Fruit fly (Drosophila melanogaster) whole organism, embryonic: ENCODE data around the gene EMC5.

Source experiments
- BEAF-32 ChIP-seq: fragments of 200-800 bp; sonication (Bioruptor generic); optimal IDR thresholded peaks from 3 replicates; lab custom pipeline; 2017; ENCODE audit warnings: missing biosample characterization, missing genetic modification characterization, mild to moderate bottlenecking, moderate library complexity, missing genetic modification reagents
- CG10979 ChIP-seq: fragments of 200-800 bp; sonication (Bioruptor generic); optimal IDR thresholded peaks from 2 replicates; lab custom pipeline; 2018; ENCODE audit warnings: missing biosample characterization, mild to moderate bottlenecking, missing genetic modification characterization, moderate library complexity
- CG12071 ChIP-seq: fragments of 200-800 bp; sonication (Bioruptor generic); optimal IDR thresholded peaks from 3 replicates; lab custom pipeline; 2018; ENCODE audit warnings: missing biosample characterization, mild to moderate bottlenecking, missing genetic modification characterization
- CG31365 ChIP-seq: fragments of 200-800 bp; sonication (Bioruptor generic); optimal IDR thresholded peaks from 2 replicates; lab custom pipeline; 2018; ENCODE audit warnings: missing biosample characterization, mild to moderate bottlenecking, missing genetic modification characterization
- CG3995 ChIP-seq: fragments of 200-800 bp; sonication (Bioruptor generic); optimal IDR thresholded peaks from 3 replicates; lab custom pipeline; 2016; ENCODE audit warnings: missing biosample characterization, missing genetic modification characterization
- CG4424 ChIP-seq: fragments of 200-800 bp; sonication (Bioruptor generic); optimal IDR thresholded peaks from 3 replicates; lab custom pipeline; 2016; ENCODE audit warnings: missing biosample characterization, missing genetic modification characterization
- CG4854 ChIP-seq: fragments of 200-800 bp; sonication (Bioruptor generic); optimal IDR thresholded peaks from 2 replicates; lab custom pipeline; 2016; ENCODE audit warnings: missing biosample characterization, missing genetic modification characterization, inconsistent platforms
- CG5245 ChIP-seq: fragments of 200-800 bp; sonication (Bioruptor generic); optimal IDR thresholded peaks from 3 replicates; lab custom pipeline; 2016; ENCODE audit warnings: missing biosample characterization, missing genetic modification characterization
- CG6654 ChIP-seq: fragments of 200-800 bp; sonication (Bioruptor generic); optimal IDR thresholded peaks from 2 replicates; lab custom pipeline; 2017; ENCODE audit warnings: missing biosample characterization, mild to moderate bottlenecking, missing genetic modification characterization
- CG6813 ChIP-seq: fragments of 200-800 bp; sonication (Bioruptor generic); optimal IDR thresholded peaks from 2 replicates; lab custom pipeline; 2017; ENCODE audit warnings: missing biosample characterization, missing genetic modification characterization, mild to moderate bottlenecking, moderate library complexity, missing genetic modification reagents
- CG7786 ChIP-seq: fragments of 200-800 bp; sonication (Bioruptor generic); optimal IDR thresholded peaks from 2 replicates; lab custom pipeline; 2016; ENCODE audit warnings: missing biosample characterization, missing genetic modification characterization
- CG7963 ChIP-seq: fragments of 200-800 bp; sonication (Bioruptor generic); IDR thresholded peaks from 3 replicates; pipeline ENCODE4 v1.3.6; 2022; ENCODE audit warnings: missing biosample characterization, missing genetic modification characterization; ENCODE audit not compliant: partially characterized antibody
- CG8290 ChIP-seq, 3 experiments: fragments of 200-800 bp; sonication (Bioruptor generic); optimal IDR thresholded peaks; 2 replicates each; lab custom pipeline; 2016 to 2019; ENCODE audit warnings: missing biosample characterization in 3 of 3, missing genetic modification characterization in 3 of 3, mild to moderate bottlenecking in 2 of 3, moderate library complexity in 1 of 3
- CTCF ChIP-seq: fragments of 200-800 bp; sonication (Bioruptor generic); optimal IDR thresholded peaks from 2 replicates; lab custom pipeline; 2017; ENCODE audit warnings: missing biosample characterization, mild to moderate bottlenecking, missing genetic modification characterization, moderate library complexity
- Camta ChIP-seq: fragments of 200-800 bp; sonication (Bioruptor generic); optimal IDR thresholded peaks from 2 replicates; lab custom pipeline; 2016; ENCODE audit warnings: missing biosample characterization, missing genetic modification characterization
- CkIIα-i1 ChIP-seq: fragments of 200-800 bp; sonication (Bioruptor generic); IDR thresholded peaks from 2 replicates; pipeline ENCODE4 v1.3.6; 2022; ENCODE audit warnings: missing biosample characterization, missing genetic modification characterization
- CoRest ChIP-seq: fragments of 200-800 bp; sonication (Bioruptor generic); optimal IDR thresholded peaks from 3 replicates; lab custom pipeline; 2018; ENCODE audit warnings: missing biosample characterization, mild to moderate bottlenecking, missing genetic modification characterization, moderate library complexity
- Dad ChIP-seq: fragments of 200-800 bp; sonication (Bioruptor generic); optimal IDR thresholded peaks from 3 replicates; lab custom pipeline; 2016; ENCODE audit warnings: missing biosample characterization, missing genetic modification characterization
- Dbx ChIP-seq: fragments of 200-800 bp; sonication (Bioruptor generic); IDR thresholded peaks from 3 replicates; pipeline ENCODE4 v1.3.6; 2022; ENCODE audit warnings: missing biosample characterization, missing genetic modification characterization
- Doc2 ChIP-seq: fragments of 200-800 bp; sonication (Bioruptor generic); IDR thresholded peaks from 2 replicates; pipeline ENCODE4 v1.3.6; 2022; ENCODE audit warnings: missing biosample characterization, missing genetic modification characterization
- GATAe ChIP-seq: fragments of 200-800 bp; sonication (Bioruptor generic); conservative IDR thresholded peaks from 2 replicates; pipeline ENCODE4 v1.3.6; 2022; ENCODE audit warnings: missing biosample characterization, missing genetic modification characterization
- HmgD ChIP-seq: fragments of 200-800 bp; sonication (Bioruptor generic); optimal IDR thresholded peaks from 3 replicates; lab custom pipeline; 2016; ENCODE audit warnings: missing biosample characterization, missing genetic modification characterization
- HmgZ ChIP-seq: fragments of 200-800 bp; sonication (Bioruptor generic); optimal IDR thresholded peaks from 2 replicates; lab custom pipeline; 2018; ENCODE audit warnings: missing biosample characterization, mild to moderate bottlenecking, missing genetic modification characterization
- Hmr ChIP-seq: fragments of 200-800 bp; sonication (Bioruptor generic); optimal IDR thresholded peaks from 3 replicates; lab custom pipeline; 2017; ENCODE audit warnings: mild to moderate bottlenecking, missing biosample characterization, missing genetic modification reagents, missing genetic modification characterization
- Lpt ChIP-seq: fragments of >200 bp; optimal IDR thresholded peaks from 2 replicates; lab custom pipeline; 2018; ENCODE audit warnings: missing biosample characterization, missing genetic modification characterization
- Mad ChIP-seq: fragments of 200-800 bp; sonication (Bioruptor generic); optimal IDR thresholded peaks from 2 replicates; lab custom pipeline; 2016; ENCODE audit warnings: missing biosample characterization, missing genetic modification characterization
- Meics ChIP-seq: fragments of 200-800 bp; sonication (Bioruptor generic); optimal IDR thresholded peaks from 2 replicates; lab custom pipeline; 2017; ENCODE audit warnings: missing biosample characterization, mild to moderate bottlenecking, missing genetic modification characterization
- Opbp ChIP-seq: fragments of 200-800 bp; sonication (Bioruptor generic); IDR thresholded peaks from 3 replicates; pipeline ENCODE4 v1.3.6; 2022; ENCODE audit warnings: missing biosample characterization, missing genetic modification characterization; ENCODE audit not compliant: partially characterized antibody
- Optix ChIP-seq: fragments of 200-800 bp; sonication (Bioruptor generic); IDR thresholded peaks from 3 replicates; pipeline ENCODE4 v1.3.6; 2022; ENCODE audit warnings: missing biosample characterization, missing genetic modification characterization
- Rfx ChIP-seq: fragments of 200-800 bp; sonication (Bioruptor generic); IDR thresholded peaks from 2 replicates; pipeline ENCODE4 v1.3.6; 2022; ENCODE audit warnings: missing biosample characterization, missing genetic modification characterization
- Taf1 ChIP-seq: fragments of 200-800 bp; sonication (Bioruptor generic); IDR thresholded peaks from 2 replicates; pipeline ENCODE4 v1.3.6; 2022; ENCODE audit warnings: missing biosample characterization, missing genetic modification characterization
- ab ChIP-seq: fragments of 200-800 bp; sonication (Bioruptor generic); optimal IDR thresholded peaks from 2 replicates; lab custom pipeline; 2016; ENCODE audit warnings: missing biosample characterization, missing genetic modification characterization
- aop ChIP-seq: fragments of 200-800 bp; sonication (Bioruptor generic); IDR thresholded peaks from 2 replicates; pipeline ENCODE4 v1.3.6; 2022; ENCODE audit warnings: missing biosample characterization, missing genetic modification characterization
- chif ChIP-seq, 2 experiments: fragments of 200-800 bp; sonication (Bioruptor generic); optimal IDR thresholded peaks; 3 replicates each; lab custom pipeline; 2016; ENCODE audit warnings: missing biosample characterization in 2 of 2, missing genetic modification characterization in 2 of 2
- chinmo ChIP-seq: fragments of 200-800 bp; sonication (Bioruptor generic); IDR thresholded peaks from 4 replicates; pipeline ENCODE4 v1.3.6; 2022; ENCODE audit warnings: missing biosample characterization, missing genetic modification characterization; ENCODE audit not compliant: partially characterized antibody
- danr ChIP-seq: fragments of 200-800 bp; sonication (Bioruptor generic); IDR thresholded peaks from 2 replicates; pipeline ENCODE4 v1.3.6; 2022; ENCODE audit warnings: missing biosample characterization, missing genetic modification characterization
- dimm ChIP-seq: fragments of 200-800 bp; sonication (Bioruptor generic); IDR thresholded peaks from 2 replicates; pipeline ENCODE4 v1.3.6; 2022; ENCODE audit warnings: missing biosample characterization, missing genetic modification characterization
- gce ChIP-seq: fragments of 200-800 bp; sonication (Bioruptor generic); IDR thresholded peaks from 3 replicates; pipeline ENCODE4 v1.3.6; 2022; ENCODE audit warnings: missing biosample characterization, missing genetic modification characterization
- gem ChIP-seq: fragments of 200-800 bp; sonication (Bioruptor generic); optimal IDR thresholded peaks from 2 replicates; lab custom pipeline; 2019; ENCODE audit warnings: missing biosample characterization, mild to moderate bottlenecking, missing genetic modification characterization, moderate library complexity
- ham ChIP-seq: fragments of 200-800 bp; sonication (Bioruptor generic); IDR thresholded peaks from 2 replicates; pipeline ENCODE4 v1.3.6; 2022; ENCODE audit warnings: missing biosample characterization, missing genetic modification characterization
- hbn ChIP-seq: fragments of 200-800 bp; sonication (Bioruptor generic); IDR thresholded peaks from 2 replicates; pipeline ENCODE4 v1.3.6; 2022; ENCODE audit warnings: missing biosample characterization, missing genetic modification characterization; ENCODE audit not compliant: partially characterized antibody
- hth ChIP-seq: fragments of >200 bp; optimal IDR thresholded peaks from 2 replicates; lab custom pipeline; 2017; ENCODE audit warnings: inconsistent platforms
- lbe ChIP-seq: fragments of 200-800 bp; sonication (Bioruptor generic); optimal IDR thresholded peaks from 2 replicates; lab custom pipeline; 2016; ENCODE audit warnings: missing biosample characterization, mild to moderate bottlenecking, missing genetic modification characterization
- lmd ChIP-seq: fragments of 200-800 bp; sonication (Bioruptor generic); IDR thresholded peaks from 2 replicates; pipeline ENCODE4 v1.3.6; 2022; ENCODE audit warnings: missing biosample characterization, missing genetic modification characterization
- mld ChIP-seq: fragments of 200-800 bp; sonication (Bioruptor generic); IDR thresholded peaks from 3 replicates; pipeline ENCODE4 v1.3.6; 2022; ENCODE audit warnings: missing biosample characterization, missing genetic modification characterization; ENCODE audit not compliant: partially characterized antibody
- onecut ChIP-seq: fragments of 200-800 bp; sonication (Bioruptor generic); IDR thresholded peaks from 2 replicates; pipeline ENCODE4 v1.3.6; 2022; ENCODE audit warnings: missing biosample characterization, missing genetic modification characterization
- rib ChIP-seq: fragments of 200-800 bp; sonication (Bioruptor generic); IDR thresholded peaks from 2 replicates; pipeline ENCODE4 v1.3.6; 2022; ENCODE audit warnings: missing biosample characterization, missing genetic modification characterization
- sens-2 ChIP-seq: fragments of 200-800 bp; sonication (Bioruptor generic); IDR thresholded peaks from 2 replicates; pipeline ENCODE4 v1.3.6; 2022; ENCODE audit warnings: missing biosample characterization, missing genetic modification characterization
- tgo ChIP-seq: fragments of 200-800 bp; sonication (Bioruptor generic); IDR thresholded peaks from 3 replicates; pipeline ENCODE4 v1.3.6; 2022; ENCODE audit warnings: missing biosample characterization, missing genetic modification characterization
- vnd ChIP-seq: fragments of 200-800 bp; sonication (Bioruptor generic); IDR thresholded peaks from 3 replicates; pipeline ENCODE4 v1.3.6; 2022; ENCODE audit warnings: missing biosample characterization, missing genetic modification characterization; ENCODE audit not compliant: partially characterized antibody
- yki ChIP-seq: fragments of >200 bp; optimal IDR thresholded peaks from 3 replicates; lab custom pipeline; 2018
- zen ChIP-seq: fragments of 200-800 bp; sonication (Bioruptor generic); optimal IDR thresholded peaks from 3 replicates; lab custom pipeline; 2018; ENCODE audit warnings: missing biosample characterization, mild to moderate bottlenecking, missing genetic modification characterization, moderate library complexity

EMC5 gene

DNA sequence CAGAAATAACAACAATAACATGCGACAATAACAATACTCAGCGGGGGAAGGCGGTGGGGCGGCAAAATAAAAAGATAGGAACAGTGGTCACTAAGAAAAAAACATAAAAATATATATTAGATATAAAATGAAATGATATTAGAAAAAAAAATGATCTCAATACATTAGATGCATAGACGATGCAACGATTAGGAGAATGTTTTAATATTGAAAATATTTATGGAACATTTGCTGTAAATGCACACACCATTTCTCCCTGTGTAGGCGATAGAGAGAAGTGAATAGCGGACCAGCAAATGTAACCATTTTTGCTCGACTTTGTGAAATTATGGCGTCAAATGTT, 21.3 kb upstream of the EMC5 start (continued):
- TF ChIP-seq hbn: no peak
- peak; percentile 44 for TF ChIP-seq CG31365 (tag; lab: Kevin White, UChicago)
- peak; percentile 30 for TF ChIP-seq CG6654
- TF ChIP-seq chif (GFP tag; optimal IDR thresholded peaks at IDR 0.05; lab: Kevin White, UChicago): peak; percentile 5 to 33
- TF ChIP-seq CG7786 (GFP tag; lab: Kevin White, UChicago): peak; percentile 2
- TF ChIP-seq chinmo (GFP tag; lab: Robert Waterston, UW): no peak; the same call in 2 of the 4 replicates
- no peak for TF ChIP-seq CTCF (GFP tag; lab: Kevin White, UChicago)
- no peak for TF ChIP-seq HmgD (GFP tag; lab: Kevin White, UChicago)
- TF ChIP-seq Opbp: no peak
- TF ChIP-seq CG3995 (GFP tag; lab: Kevin White, UChicago): no peak
- TF ChIP-seq CG7963 (GFP tag; lab: Robert Waterston, UW): no peak
- peak; percentile 69 for TF ChIP-seq HmgZ (tag; lab: Kevin White, UChicago)
- peak; percentile 74 for TF ChIP-seq CG6813 (GFP tag; lab: Kevin White, UChicago)
- TF ChIP-seq CG5245 (GFP tag; lab: Kevin White, UChicago): peak; percentile 19
- TF ChIP-seq tgo (GFP tag; lab: Robert Waterston, UW): peak; percentile 90
- TF ChIP-seq CkIIα-i1 (GFP tag; lab: Robert Waterston, UW): peak; percentile 67; the same call in 1 of the 2 replicates
- peak; percentile 95 for TF ChIP-seq Taf1 (GFP tag; lab: Robert Waterston, UW)
- no peak for TF ChIP-seq lbe (GFP tag; lab: Kevin White, UChicago)
- peak; percentile 89 for TF ChIP-seq GATAe (GFP tag; lab: Robert Waterston, UW)
- TF ChIP-seq lmd (GFP tag; lab: Robert Waterston, UW): peak; percentile 94
- no peak for TF ChIP-seq ab (GFP tag; lab: Kevin White, UChicago)
- TF ChIP-seq Dad (GFP tag; lab: Kevin White, UChicago): peak; percentile 13
- no peak for TF ChIP-seq Camta (GFP tag; lab: Kevin White, UChicago)
- peak; percentile 69; the same call in 1 of the 2 replicates for TF ChIP-seq Doc2 (GFP tag; lab: Robert Waterston, UW)
- peak; percentile 98 for TF ChIP-seq Rfx
- TF ChIP-seq CG10979 (tag; lab: Kevin White, UChicago): peak; percentile 56
- peak; percentile 25 for TF ChIP-seq CG8290 (GFP tag; optimal IDR thresholded peaks at IDR 0.05; lab: Kevin White, UChicago)
- TF ChIP-seq CG8290 (tag; optimal IDR thresholded peaks at IDR 0.05; lab: Kevin White, UChicago): no peak
- TF ChIP-seq CoRest (tag; lab: Kevin White, UChicago): peak; percentile 73
- TF ChIP-seq hth (lab: Kevin White, UChicago): no peak
- peak; percentile 52 for TF ChIP-seq dimm (GFP tag; lab: Robert Waterston, UW)
- no peak for TF ChIP-seq Lpt
- TF ChIP-seq Dbx (GFP tag; lab: Robert Waterston, UW): peak; percentile 97
- peak; percentile 65; the same call in 1 of the 3 replicates for TF ChIP-seq gce
- TF ChIP-seq rib: peak; percentile 97
- peak; percentile 45 for TF ChIP-seq CG4854
- TF ChIP-seq sens-2: peak; percentile 36; the same call in 1 of the 2 replicates
- peak; percentile 87 for TF ChIP-seq gem (tag; lab: Kevin White, UChicago)
- TF ChIP-seq mld: no peak
- TF ChIP-seq CG12071 (GFP tag; lab: Kevin White, UChicago): peak; percentile 60
- TF ChIP-seq Optix: 0 out of 3 replicates have a peak, but pooled peaks have one; percentile 6
- no peak for TF ChIP-seq vnd (GFP tag; lab: Robert Waterston, UW)
- TF ChIP-seq onecut (GFP tag; lab: Robert Waterston, UW): peak; percentile 47; the same call in 1 of the 2 replicates
- TF ChIP-seq ham (GFP tag; lab: Robert Waterston, UW): peak; percentile 90
- no peak for TF ChIP-seq BEAF-32 (GFP tag; lab: Kevin White, UChicago)
- TF ChIP-seq aop (GFP tag; lab: Robert Waterston, UW): no peak
- TF ChIP-seq danr (GFP tag; lab: Robert Waterston, UW): peak; percentile 74; the same call in 1 of the 2 replicates
- TF ChIP-seq Meics: peak; percentile 89
- TF ChIP-seq CG4424: peak; percentile 69
- TF ChIP-seq yki: no peak
- TF ChIP-seq zen (tag; lab: Kevin White, UChicago): peak; percentile 72
- peak; percentile 16 for TF ChIP-seq Mad
- peak; percentile 77 for TF ChIP-seq Hmr (GFP tag; lab: Kevin White, UChicago)
